Fruit fly (Drosophila melanogaster): ENCODE data around the gene CG13807.

Gene CG13807

dm6 chr3L:2243846-2244528, 18.7 kb upstream of the CG13807 start, which contains the start of gene CG32301 (continued):
- TF ChIP-seq CG10209 (GFP tag; optimal IDR thresholded peaks at IDR 0.05) (no peak), tap (tag; optimal IDR thresholded peaks at IDR 0.05) (no peak), Dll (GFP tag; IDR thresholded peaks at IDR 0.05; ENCODE audit: partially characterized antibody) (peak; percentile 51; the same call in 2 of the 4 replicates), otp (GFP tag; IDR thresholded peaks at IDR 0.05) (no peak), Dip3 (GFP tag; optimal IDR thresholded peaks at IDR 0.05) (no peak), gsb (GFP tag; IDR thresholded peaks at IDR 0.05) (no peak), wek (GFP tag; optimal IDR thresholded peaks at IDR 0.05) (no peak), ems (GFP tag; optimal IDR thresholded peaks at IDR 0.05) (no peak), ato (GFP tag; IDR thresholded peaks at IDR 0.05; ENCODE audit: partially characterized antibody) (peak; percentile 29; the same call in 1 of the 2 replicates), knrl (GFP tag; IDR thresholded peaks at IDR 0.05; ENCODE audit: partially characterized antibody) (peak; percentile 24; the same call in 1 of the 3 replicates), ranshi (GFP tag; IDR thresholded peaks at IDR 0.05) (no peak), nerfin-2 (GFP tag; IDR thresholded peaks at IDR 0.05; ENCODE audit: partially characterized antibody) (peak; percentile 41; the same call in 1 of the 2 replicates), her (GFP tag; optimal IDR thresholded peaks at IDR 0.05) (no peak), CG34224 (GFP tag; IDR thresholded peaks at IDR 0.05; ENCODE audit: partially characterized antibody) (peak; percentile 48; the same call in 2 of the 3 replicates), sens (GFP tag) (peak; percentile 75)

- TF ChIP-seq ewg (GFP tag; optimal IDR thresholded peaks at IDR 0.05): no peak
- TF ChIP-seq sim (GFP tag; IDR thresholded peaks at IDR 0.05): no peak
Observed at dm6 chr3L:2248335-2248734, 14.4 kb upstream of the CG13807 start, which contains the start of gene CG32305. CG32305 (plus strand) TSS chr3L:2248635.

- TF ChIP-seq CG17385 (GFP tag; optimal IDR thresholded peaks at IDR 0.05) (peak; percentile 3), CG15011 (GFP tag; optimal IDR thresholded peaks at IDR 0.05) (no peak), run (tag; optimal IDR thresholded peaks at IDR 0.05) (no peak), sug (tag; optimal IDR thresholded peaks at IDR 0.05) (peak; percentile 94), dysf (GFP tag; IDR thresholded peaks at IDR 0.05) (no peak), Meics (GFP tag; optimal IDR thresholded peaks at IDR 0.05) (peak; percentile 41), CG4854 (GFP tag; optimal IDR thresholded peaks at IDR 0.05) (no peak), CG10543 (GFP tag; optimal IDR thresholded peaks at IDR 0.05) (peak; percentile 59), ab (GFP tag; optimal IDR thresholded peaks at IDR 0.05) (no peak), sens (GFP tag) (no peak), Nf-YC (tag; optimal IDR thresholded peaks at IDR 0.05) (peak; percentile 1), sd (tag; optimal IDR thresholded peaks at IDR 0.05) (peak; percentile 86), CG34376 (GFP tag; optimal IDR thresholded peaks at IDR 0.05) (peak; percentile 27), phol (tag; optimal IDR thresholded peaks at IDR 0.05) (no peak), gro (GFP tag; optimal IDR thresholded peaks at IDR 0.05) (no peak), ERR (GFP tag; optimal IDR thresholded peaks at IDR 0.05) (no peak), lmd (GFP tag; IDR thresholded peaks at IDR 0.05) (0 out of 2 replicates have a peak, but pooled peaks have one; percentile 7), Vsx1 (GFP tag; optimal IDR thresholded peaks at IDR 0.05) (peak; percentile 41), CG31388 (GFP tag; optimal IDR thresholded peaks at IDR 0.05) (no peak), CG18599 (GFP tag; optimal IDR thresholded peaks at IDR 0.05) (peak; percentile 62), Chrac-16 (GFP tag; optimal IDR thresholded peaks at IDR 0.05) (no peak), caup (GFP tag; optimal IDR thresholded peaks at IDR 0.05; ENCODE audit: severe bottlenecking) (peak; percentile 34), CG6765 (GFP tag; optimal IDR thresholded peaks at IDR 0.05) (peak; percentile 53), lab (GFP tag; optimal IDR thresholded peaks at IDR 0.05) (peak; percentile 54), CG12744 (GFP tag; optimal IDR thresholded peaks at IDR 0.05) (no peak), fd96Cb (tag; optimal IDR thresholded peaks at IDR 0.05) (no peak), CG3163 (GFP tag; optimal IDR thresholded peaks at IDR 0.05) (no peak), exex (tag; optimal IDR thresholded peaks at IDR 0.05) (peak; percentile 61), CG17802 (tag; optimal IDR thresholded peaks at IDR 0.05) (no peak)
Observed at dm6 chr3L:2253962-2254662, 8.6 kb upstream of the CG13807 start.

Data from whole organism, embryonic.